Worm (Caenorhabditis elegans): Measurements from ENCODE around the gene T10C6.10.

DNA sequence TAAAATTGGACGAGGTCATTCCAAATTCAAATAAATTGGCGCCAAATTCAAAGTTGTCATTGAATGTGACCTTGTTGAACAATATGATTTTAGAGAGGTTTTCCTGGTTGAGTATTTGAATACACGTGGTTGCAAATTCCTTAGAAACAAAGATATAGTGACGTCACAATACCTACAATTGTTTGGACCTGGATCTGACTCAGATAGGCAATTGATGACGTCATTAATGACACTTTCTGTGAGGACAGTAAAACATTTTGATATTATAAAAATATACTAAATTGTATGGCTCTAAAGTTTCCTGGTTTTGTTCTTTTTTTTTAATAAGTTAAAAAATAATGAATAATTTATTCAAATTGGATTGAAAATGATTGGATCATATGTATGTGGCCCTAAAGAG, 5.2 kb downstream of the T10C6.10 start:
- TF ChIP-seq syd-9 (tag; optimal IDR thresholded peaks at IDR 0.05) (no peak), eyg-1 (tag; optimal IDR thresholded peaks at IDR 0.05) (no peak), pag-3 (tag; optimal IDR thresholded peaks at IDR 0.05; ENCODE audit: borderline replicate concordance) (no peak), ceh-14 (tag; optimal IDR thresholded peaks at IDR 0.05) (no peak), ceh-18 (tag; optimal IDR thresholded peaks at IDR 0.05) (no peak), pha-2 (tag; optimal IDR thresholded peaks at IDR 0.05) (no peak), elt-2 (tag; optimal IDR thresholded peaks at IDR 0.05) (no peak), nfya-1 (tag; optimal IDR thresholded peaks at IDR 0.05) (no peak), ceh-6 (GFP tag; optimal IDR thresholded peaks at IDR 0.05) (no peak), ama-1 (optimal IDR thresholded peaks at IDR 0.05) (no peak), tbx-7 (tag; optimal IDR thresholded peaks at IDR 0.05) (no peak)
